Fruit fly (Drosophila melanogaster) whole organism, wandering third instar larva: ENCODE results near the gene CG31103.

Source experiments
- Abd-B ChIP-seq: fragments of >200 bp; optimal IDR thresholded peaks from 2 replicates; lab custom pipeline; 2017; ENCODE audit warnings: missing biosample characterization, missing genetic modification characterization
- CG32264 ChIP-seq: fragments of 200-800 bp; sonication (Bioruptor generic); optimal IDR thresholded peaks from 2 replicates; lab custom pipeline; 2016; ENCODE audit warnings: missing biosample characterization, missing genetic modification characterization
- CG9705 ChIP-seq: fragments of 200-800 bp; sonication (Bioruptor generic); optimal IDR thresholded peaks from 2 replicates; lab custom pipeline; 2018; ENCODE audit warnings: missing biosample characterization, mild to moderate bottlenecking, missing genetic modification characterization
- Dfd ChIP-seq: fragments of >200 bp; optimal IDR thresholded peaks from 2 replicates; lab custom pipeline; 2017; ENCODE audit warnings: missing biosample characterization, missing genetic modification characterization
- Dif ChIP-seq: fragments of 200-275, 200-300 bp; sonication (Bioruptor generic); optimal IDR thresholded peaks from 2 replicates; lab custom pipeline; 2018; ENCODE audit warnings: missing biosample characterization, missing genetic modification characterization; ENCODE audit not compliant: partially characterized antibody
- GATAd ChIP-seq: sonication (Bioruptor generic); optimal IDR thresholded peaks from 2 replicates; lab custom pipeline; 2016; ENCODE audit warnings: missing biosample characterization, missing genetic modification characterization
- HLH106 ChIP-seq: fragments of 200-800 bp; optimal IDR thresholded peaks from 3 replicates; lab custom pipeline; 2019; ENCODE audit warnings: missing biosample characterization, mild to moderate bottlenecking, missing genetic modification characterization, moderate library complexity
- Hnf4 ChIP-seq: fragments of 200-800 bp; sonication (Bioruptor generic); optimal IDR thresholded peaks from 2 replicates; lab custom pipeline; 2016; ENCODE audit warnings: missing biosample characterization, mild to moderate bottlenecking, missing genetic modification characterization
- Hr83 ChIP-seq: fragments of 200-300 bp; sonication (Bioruptor generic); optimal IDR thresholded peaks from 2 replicates; lab custom pipeline; 2016; ENCODE audit warnings: missing biosample characterization, mild to moderate bottlenecking, missing genetic modification characterization, moderate library complexity; ENCODE audit not compliant: poor library complexity, severe bottlenecking
- Jra ChIP-seq: sonication (Bioruptor generic); optimal IDR thresholded peaks from 2 replicates; lab custom pipeline; 2016; ENCODE audit warnings: missing biosample characterization, missing genetic modification characterization
- Mio ChIP-seq: sonication (Bioruptor generic); optimal IDR thresholded peaks from 2 replicates; lab custom pipeline; 2016; ENCODE audit warnings: missing biosample characterization, missing genetic modification characterization
- Myc ChIP-seq: fragments of >200 bp; optimal IDR thresholded peaks from 2 replicates; lab custom pipeline; 2017
- N ChIP-seq: fragments of >200 bp; optimal IDR thresholded peaks from 2 replicates; lab custom pipeline; 2018; ENCODE audit warnings: missing biosample characterization, missing external identifiers, missing genetic modification characterization
- OdsH ChIP-seq: fragments of 200-800 bp; sonication (Bioruptor generic); optimal IDR thresholded peaks from 2 replicates; lab custom pipeline; 2016; ENCODE audit warnings: missing biosample characterization, mild to moderate bottlenecking, missing genetic modification characterization
- Rel ChIP-seq, 2 experiments: fragments of 200-800 bp; sonication (Bioruptor generic) in 1 of 2; optimal IDR thresholded peaks; 2 replicates in 1 of 2; 3 replicates in 1 of 2; lab custom pipeline; 2016 to 2019; ENCODE audit warnings: mild to moderate bottlenecking in 2 of 2, missing biosample characterization in 2 of 2, missing genetic modification characterization in 2 of 2, moderate library complexity in 1 of 2
- Sp1 ChIP-seq: fragments of 200-800 bp; sonication (Bioruptor generic); optimal IDR thresholded peaks from 3 replicates; lab custom pipeline; 2019; ENCODE audit warnings: missing biosample characterization, mild to moderate bottlenecking, missing genetic modification characterization, moderate library complexity
- Vsx2 ChIP-seq: fragments of 200-300, 225-300 bp; sonication (Bioruptor generic); optimal IDR thresholded peaks from 2 replicates; lab custom pipeline; 2018; ENCODE audit warnings: missing biosample characterization, missing genetic modification characterization; ENCODE audit not compliant: partially characterized antibody
- br ChIP-seq: fragments of 200-800 bp; sonication (Bioruptor generic); optimal IDR thresholded peaks from 2 replicates; lab custom pipeline; 2016; ENCODE audit warnings: missing biosample characterization, missing genetic modification characterization
- brk ChIP-seq: fragments of 200-800 bp; sonication (Bioruptor generic); optimal IDR thresholded peaks from 2 replicates; lab custom pipeline; 2016; ENCODE audit warnings: missing biosample characterization, mild to moderate bottlenecking, missing genetic modification characterization
- dl ChIP-seq, 2 experiments: fragments of 175-275, 200-275 bp in 1 of 2; fragments of 200-275 bp in 1 of 2; sonication (Bioruptor generic); optimal IDR thresholded peaks; lab custom pipeline; 2018; ENCODE audit warnings: mild to moderate bottlenecking in 2 of 2, missing biosample characterization in 2 of 2, missing genetic modification characterization in 2 of 2, moderate library complexity in 2 of 2; ENCODE audit not compliant: partially characterized antibody in 2 of 2, insufficient read depth in 1 of 2
- foxo ChIP-seq, 2 experiments: fragments of 200-800 bp; sonication (Bioruptor generic); optimal IDR thresholded peaks; 2 replicates in 1 of 2; 3 replicates in 1 of 2; lab custom pipeline; 2016 to 2017; ENCODE audit warnings: missing biosample characterization in 2 of 2, missing genetic modification characterization in 2 of 2
- fru ChIP-seq: fragments of 200-800 bp; sonication (Bioruptor generic); optimal IDR thresholded peaks from 3 replicates; lab custom pipeline; 2016; ENCODE audit warnings: missing biosample characterization, mild to moderate bottlenecking, missing genetic modification characterization
- h ChIP-seq: fragments of 200-800 bp; sonication (Bioruptor generic); optimal IDR thresholded peaks from 3 replicates; lab custom pipeline; 2016; ENCODE audit warnings: missing biosample characterization, mild to moderate bottlenecking, missing genetic modification characterization
- psq ChIP-seq: fragments of 200-800 bp; sonication (Bioruptor generic); optimal IDR thresholded peaks from 3 replicates; lab custom pipeline; 2017; ENCODE audit warnings: missing biosample characterization, mild to moderate bottlenecking, missing genetic modification characterization, moderate library complexity
- rgr ChIP-seq: fragments of 200-800 bp; sonication (Bioruptor generic); optimal IDR thresholded peaks from 3 replicates; lab custom pipeline; 2016; ENCODE audit warnings: missing biosample characterization, mild to moderate bottlenecking, missing genetic modification characterization
- sage ChIP-seq: fragments of 200-800 bp; sonication (Bioruptor generic); optimal IDR thresholded peaks from 2 replicates; lab custom pipeline; 2016; ENCODE audit warnings: missing biosample characterization, mild to moderate bottlenecking, missing genetic modification characterization
- sv ChIP-seq: fragments of 200-800 bp; sonication (Bioruptor generic); optimal IDR thresholded peaks from 3 replicates; lab custom pipeline; 2016; ENCODE audit warnings: missing biosample characterization, missing genetic modification characterization
- tai ChIP-seq: sonication (Bioruptor generic); optimal IDR thresholded peaks from 2 replicates; lab custom pipeline; 2016; ENCODE audit warnings: missing biosample characterization, missing genetic modification characterization
- usp ChIP-seq: fragments of >200 bp; optimal IDR thresholded peaks from 2 replicates; lab custom pipeline; 2017; ENCODE audit warnings: missing biosample characterization, missing genetic modification characterization
- woc ChIP-seq: sonication (Bioruptor generic); optimal IDR thresholded peaks from 2 replicates; lab custom pipeline; 2016; ENCODE audit warnings: missing biosample characterization, mild to moderate bottlenecking, missing genetic modification characterization

Gene CG31103

dm6 chr3R:25181424-25181823 lies 37.7 kb upstream of the CG31103 start:
- TF ChIP-seq woc (no peak), Jra (GFP tag; lab: Kevin White, UChicago) (no peak), sage (GFP tag; lab: Kevin White, UChicago) (no peak), usp (GFP tag; lab: Kevin White, UChicago) (no peak), Myc (no peak), psq (no peak), rgr (GFP tag; lab: Kevin White, UChicago) (no peak), Vsx2 (GFP tag; lab: Kevin White, UChicago) (no peak), Dfd (no peak), N (GFP tag; lab: Kevin White, UChicago) (no peak), brk (GFP tag; lab: Kevin White, UChicago) (no peak), Hnf4 (no peak), Sp1 (GFP tag; lab: Kevin White, UChicago) (no peak), HLH106 (no peak), Mio (GFP tag; lab: Kevin White, UChicago) (no peak), tai (GFP tag; lab: Kevin White, UChicago) (no peak), Abd-B (GFP tag; lab: Kevin White, UChicago) (no peak), Hr83 (GFP tag; lab: Kevin White, UChicago) (no peak), GATAd (GFP tag; lab: Kevin White, UChicago) (no peak)

dm6 chr3R:25183484-25184442 lies 35.4 kb upstream of the CG31103 start, which contains the start of gene dan:
dan (plus strand) TSS chr3R:25184383.
- no peak for TF ChIP-seq CG32264 (GFP tag; lab: Kevin White, UChicago)
- no peak for TF ChIP-seq Jra (GFP tag; lab: Kevin White, UChicago)
- peak; percentile 30 for TF ChIP-seq OdsH (GFP tag; lab: Kevin White, UChicago)
- TF ChIP-seq Sp1 (GFP tag; lab: Kevin White, UChicago), result peak; percentile 63
- TF ChIP-seq foxo (GFP tag; optimal IDR thresholded peaks at IDR 0.05; lab: Kevin White, UChicago), result peak in 1 of 2 experiments; percentile 71
- TF ChIP-seq fru (GFP tag; lab: Kevin White, UChicago), result peak; percentile 41
- TF ChIP-seq sv (GFP tag; lab: Kevin White, UChicago), result no peak
- TF ChIP-seq rgr (GFP tag; lab: Kevin White, UChicago), result peak; percentile 36
- peak; percentile 53 for TF ChIP-seq psq
- TF ChIP-seq Vsx2 (GFP tag; lab: Kevin White, UChicago), result peak; percentile 67
- peak; percentile 38 for TF ChIP-seq Hr83 (GFP tag; lab: Kevin White, UChicago)
- peak; percentile 92 for TF ChIP-seq Dif (GFP tag; lab: Kevin White, UChicago)
- peak; percentile 7 for TF ChIP-seq Hnf4
- peak; percentile 89 to 91 for TF ChIP-seq dl (GFP tag; optimal IDR thresholded peaks at IDR 0.05; lab: Kevin White, UChicago; ENCODE audit: insufficient read depth in 1 of 2, partially characterized antibody in 2 of 2)
- TF ChIP-seq h (GFP tag; lab: Kevin White, UChicago), result peak; percentile 43
- peak; percentile 43 for TF ChIP-seq HLH106
- no peak for TF ChIP-seq br (GFP tag; lab: Kevin White, UChicago)
- TF ChIP-seq Rel (GFP tag; optimal IDR thresholded peaks at IDR 0.05; lab: Kevin White, UChicago), result no peak
- TF ChIP-seq Rel (tag; optimal IDR thresholded peaks at IDR 0.05; lab: Kevin White, UChicago), result peak; percentile 82

dm6 chr3R:25184540-25184939 lies 34.6 kb upstream of the CG31103 start:
- TF ChIP-seq N (GFP tag; lab: Kevin White, UChicago), result peak; percentile 67
- no peak for TF ChIP-seq psq
- TF ChIP-seq, all 38 proteins: peak for 1

dm6 chr3R:25188990-25189389 lies 30.1 kb upstream of the CG31103 start:
- TF ChIP-seq CG9705 (GFP tag; lab: Kevin White, UChicago), result no peak
